Worm (Caenorhabditis elegans) whole organism, L3 larva: ENCODE data around the gene doxa-1.

Experiments used
- R02D3.7 ChIP-seq: fragments of 150-350 bp; optimal IDR thresholded peaks from 2 replicates; lab custom pipeline; 2014; ENCODE audit warnings: missing biosample characterization, missing genetic modification characterization
- ama-1 ChIP-seq: fragments of 150-350 bp; optimal IDR thresholded peaks from 2 replicates; lab custom pipeline; 2018
- ceh-82 ChIP-seq: fragments of 150-350 bp; optimal IDR thresholded peaks from 2 replicates; lab custom pipeline; 2014; ENCODE audit warnings: missing biosample characterization, missing genetic modification characterization
- elt-1 ChIP-seq: fragments of 150-350 bp; optimal IDR thresholded peaks from 2 replicates; lab custom pipeline; 2014; ENCODE audit warnings: missing biosample characterization, missing genetic modification characterization
- elt-3 ChIP-seq, 3 experiments: fragments of 150-350 bp in 1 of 3; sonication (generic microtip) in 2 of 3; optimal IDR thresholded peaks; 2 replicates in 2 of 3; 4 replicates in 1 of 3; lab custom pipeline; 2014 to 2017; ENCODE audit warnings: missing biosample characterization in 3 of 3, missing genetic modification characterization in 3 of 3
- lin-15B ChIP-seq: fragments of 150-350 bp; optimal IDR thresholded peaks from 2 replicates; lab custom pipeline; 2014; ENCODE audit warnings: missing biosample characterization, missing genetic modification characterization
- lin-39 ChIP-seq: fragments of 150-350 bp; optimal IDR thresholded peaks from 2 replicates; lab custom pipeline; 2018; ENCODE audit warnings: missing biosample characterization, missing genetic modification reagents, missing genetic modification characterization
- pha-4 ChIP-seq: fragments of 150-350 bp; optimal IDR thresholded peaks from 2 replicates; lab custom pipeline; 2014; ENCODE audit warnings: missing biosample characterization, missing genetic modification reagents, missing genetic modification characterization
- ztf-11 ChIP-seq: fragments of 150-350 bp; optimal IDR thresholded peaks from 2 replicates; lab custom pipeline; 2014; ENCODE audit warnings: missing biosample characterization, missing genetic modification characterization

- TF ChIP-seq lin-39 (tag; lab: Kevin White, UChicago) (no peak), pha-4 (tag; lab: Kevin White, UChicago) (no peak), R02D3.7 (tag; lab: Kevin White, UChicago) (no peak), elt-1 (no peak), ceh-82 (no peak), ztf-11 (tag; lab: Kevin White, UChicago) (no peak), elt-3 (tag; optimal IDR thresholded peaks at IDR 0.05; lab: Kevin White, UChicago) (no peak), ama-1 (no peak), lin-15B (tag; lab: Kevin White, UChicago) (no peak)
Measured at ce11 chrIII:8593620-8594019, 12.7 kb downstream of the doxa-1 start, which contains the start of gene C06E1.7.
